Fruit fly (Drosophila melanogaster): Measurements from ENCODE around the gene CG32856.

The CG32856 gene

DNA sequence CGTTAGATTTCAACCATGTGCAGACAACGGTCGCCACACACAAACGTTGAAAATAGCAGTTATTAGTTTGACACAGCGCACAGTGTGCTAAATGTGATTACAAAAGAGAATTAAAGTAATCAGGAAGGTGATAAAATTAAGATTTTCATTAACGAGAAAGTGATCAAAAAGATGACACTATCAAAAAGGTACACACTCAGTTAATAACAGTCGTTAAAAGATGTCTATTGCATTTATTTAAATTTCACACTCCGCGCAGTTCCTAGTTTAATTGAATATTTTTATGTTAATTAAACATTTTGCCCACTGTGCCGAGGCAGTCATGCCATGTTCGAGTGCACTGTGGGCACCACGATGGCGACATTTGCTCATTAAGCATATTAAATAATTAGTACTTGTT is 38.0 kb downstream of the CG32856 start (continued):
- TF ChIP-seq CG10462 (GFP tag; optimal IDR thresholded peaks at IDR 0.05) = no peak
- TF ChIP-seq CG32772 (GFP tag; IDR thresholded peaks at IDR 0.05) = no peak
- TF ChIP-seq B-H2 (GFP tag; optimal IDR thresholded peaks at IDR 0.05) = no peak
- TF ChIP-seq CG17385 (GFP tag; optimal IDR thresholded peaks at IDR 0.05) = peak; percentile 17
- peak; percentile 31 for TF ChIP-seq CG1603 (tag; optimal IDR thresholded peaks at IDR 0.05)
- TF ChIP-seq trem (tag; optimal IDR thresholded peaks at IDR 0.05) = no peak
- peak; percentile 19; the same call in 1 of the 3 replicates for TF ChIP-seq CG14050 (GFP tag; IDR thresholded peaks at IDR 0.05)
- TF ChIP-seq twi (tag; optimal IDR thresholded peaks at IDR 0.05) = no peak
- TF ChIP-seq fd96Cb (tag; optimal IDR thresholded peaks at IDR 0.05) = no peak
- TF ChIP-seq bcd (GFP tag; optimal IDR thresholded peaks at IDR 0.05) = no peak
- TF ChIP-seq TFAM (GFP tag; optimal IDR thresholded peaks at IDR 0.05) = no peak
- TF ChIP-seq CG10431 (GFP tag; optimal IDR thresholded peaks at IDR 0.05) = no peak
- TF ChIP-seq cato (GFP tag; optimal IDR thresholded peaks at IDR 0.05; ENCODE audit: borderline replicate concordance) = no peak
- no peak for TF ChIP-seq slp2 (GFP tag; optimal IDR thresholded peaks at IDR 0.05)
- TF ChIP-seq ken (GFP tag; IDR thresholded peaks at IDR 0.05) = no peak
- no peak for TF ChIP-seq CG17186 (GFP tag; optimal IDR thresholded peaks at IDR 0.05)
- peak; percentile 40; the same call in 1 of the 2 replicates for TF ChIP-seq Rfx (GFP tag; IDR thresholded peaks at IDR 0.05)
- no peak for TF ChIP-seq Lim3 (GFP tag; IDR thresholded peaks at IDR 0.05)
- TF ChIP-seq D19B (GFP tag; optimal IDR thresholded peaks at IDR 0.05) = no peak
- TF ChIP-seq PHDP (tag; optimal IDR thresholded peaks at IDR 0.05) = peak; percentile 49
- peak; percentile 34; the same call in 1 of the 2 replicates for TF ChIP-seq Ada2b (GFP tag; IDR thresholded peaks at IDR 0.05)
- no peak for TF ChIP-seq CG6854 (GFP tag; optimal IDR thresholded peaks at IDR 0.05)
- no peak for TF ChIP-seq btn (GFP tag; optimal IDR thresholded peaks at IDR 0.05)
- peak in 1 of 2 experiments; percentile 0 for TF ChIP-seq Pdp1 (GFP tag; optimal IDR thresholded peaks at IDR 0.05)
- no peak for TF ChIP-seq fd102C (GFP tag; optimal IDR thresholded peaks at IDR 0.05)
- no peak for TF ChIP-seq otp (GFP tag; IDR thresholded peaks at IDR 0.05)
- TF ChIP-seq Awh (GFP tag; IDR thresholded peaks at IDR 0.05) = no peak
- TF ChIP-seq E2f2 (GFP tag; IDR thresholded peaks at IDR 0.05) = peak; percentile 22; the same call in 1 of the 2 replicates
- peak; percentile 92 for TF ChIP-seq Med (GFP tag)
- TF ChIP-seq gsb-n (tag; optimal IDR thresholded peaks at IDR 0.05) = no peak
- TF ChIP-seq CG10209 (GFP tag; optimal IDR thresholded peaks at IDR 0.05) = peak; percentile 35
- TF ChIP-seq Gsc (GFP tag; IDR thresholded peaks at IDR 0.05) = no peak
- no peak for TF ChIP-seq crc (GFP tag; optimal IDR thresholded peaks at IDR 0.05)
- TF ChIP-seq insv (GFP tag; optimal IDR thresholded peaks at IDR 0.05) = no peak
- TF ChIP-seq CG7963 (GFP tag; IDR thresholded peaks at IDR 0.05; ENCODE audit: partially characterized antibody) = no peak
- peak; percentile 44 for TF ChIP-seq CG12769 (tag; optimal IDR thresholded peaks at IDR 0.05)
- no peak for TF ChIP-seq Six4 (GFP tag; optimal IDR thresholded peaks at IDR 0.05)
- no peak for TF ChIP-seq CG14667 (GFP tag; IDR thresholded peaks at IDR 0.05)
- TF ChIP-seq Ravus (GFP tag; IDR thresholded peaks at IDR 0.05) = no peak
- TF ChIP-seq dmrt99B (tag; optimal IDR thresholded peaks at IDR 0.05) = peak; percentile 61
- TF ChIP-seq sisA (GFP tag; IDR thresholded peaks at IDR 0.05) = peak; percentile 41
- TF ChIP-seq tio (GFP tag; optimal IDR thresholded peaks at IDR 0.05) = no peak
- peak; percentile 47 for TF ChIP-seq CG12219 (GFP tag; optimal IDR thresholded peaks at IDR 0.05)
- peak; percentile 41; the same call in 1 of the 3 replicates for TF ChIP-seq CG17361 (GFP tag; IDR thresholded peaks at IDR 0.05)
- peak; percentile 9 for TF ChIP-seq Abd-B (GFP tag; optimal IDR thresholded peaks at IDR 0.05)
- no peak for TF ChIP-seq ci (GFP tag; IDR thresholded peaks at IDR 0.05)
- 0 out of 2 replicates have a peak, but pooled peaks have one; percentile 28 for TF ChIP-seq CG3847 (GFP tag; IDR thresholded peaks at IDR 0.05)
- TF ChIP-seq CG7357 (GFP tag; IDR thresholded peaks at IDR 0.05) = peak; percentile 46; the same call in 1 of the 3 replicates
- TF ChIP-seq D (optimal IDR thresholded peaks at IDR 0.05) = no peak
- TF ChIP-seq D (GFP tag; optimal IDR thresholded peaks at IDR 0.05) = no peak
- no peak for TF ChIP-seq gsb (GFP tag; IDR thresholded peaks at IDR 0.05)
- TF ChIP-seq CG8478 (optimal IDR thresholded peaks at IDR 0.05) = no peak

Data from whole organism, embryonic.